Fruit fly (Drosophila melanogaster) Kc167 (cell line): ENCODE data around the gene CG34011.

Experiments
- Myc ChIP-seq: fragments of >200 bp; optimal IDR thresholded peaks from 2 replicates; lab custom pipeline; 2017; ENCODE audit warnings: missing external identifiers
- insv ChIP-seq: fragments of >200 bp; optimal IDR thresholded peaks from 3 replicates; lab custom pipeline; 2018; ENCODE audit warnings: missing external identifiers
- psq ChIP-seq: fragments of >200 bp; optimal IDR thresholded peaks from 2 replicates; lab custom pipeline; 2017; ENCODE audit warnings: missing external identifiers
- ttk ChIP-seq: sonication (Bioruptor generic); optimal IDR thresholded peaks from 2 replicates; lab custom pipeline; 2017; ENCODE audit warnings: missing external identifiers

DNA sequence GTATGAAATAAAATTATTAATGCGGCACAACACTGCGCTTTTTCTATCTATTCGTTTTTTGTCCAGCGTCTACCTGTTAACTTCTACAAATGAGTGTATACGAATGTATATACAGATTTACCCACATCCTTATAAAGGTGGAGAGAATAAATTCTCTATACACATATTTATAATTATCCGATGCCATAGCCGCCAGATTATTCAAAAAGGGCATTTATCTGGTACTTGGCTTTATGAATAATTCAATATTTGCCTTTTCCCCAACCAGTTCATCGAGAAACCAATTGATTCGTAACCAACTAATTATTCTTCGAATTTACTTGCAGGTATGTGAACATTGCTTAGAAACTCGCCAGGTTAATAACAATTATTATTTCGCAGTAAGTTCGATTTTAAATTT lies 24.6 kb downstream of the CG34011 start, which contains the start of gene CG11147:
- TF ChIP-seq insv = no peak
- TF ChIP-seq psq (lab: Kevin White, UChicago) = no peak
- no peak for TF ChIP-seq ttk (lab: Kevin White, UChicago)
- TF ChIP-seq Myc (lab: Kevin White, UChicago) = no peak
